Fruit fly (Drosophila melanogaster): ENCODE measurements around the gene CG1824.

- peak; percentile 73 for TF ChIP-seq psq (GFP tag; optimal IDR thresholded peaks at IDR 0.05)
- peak; percentile 92 for TF ChIP-seq CG32264 (GFP tag; optimal IDR thresholded peaks at IDR 0.05)
These were observed 15.9 kb downstream of the CG1824 start for dm6 chrX:12579506-12579999.

Data from whole organism, wandering third instar larva.